Worm (Caenorhabditis elegans): ENCODE data around the gene ani-2.

ani-2 gene

DNA sequence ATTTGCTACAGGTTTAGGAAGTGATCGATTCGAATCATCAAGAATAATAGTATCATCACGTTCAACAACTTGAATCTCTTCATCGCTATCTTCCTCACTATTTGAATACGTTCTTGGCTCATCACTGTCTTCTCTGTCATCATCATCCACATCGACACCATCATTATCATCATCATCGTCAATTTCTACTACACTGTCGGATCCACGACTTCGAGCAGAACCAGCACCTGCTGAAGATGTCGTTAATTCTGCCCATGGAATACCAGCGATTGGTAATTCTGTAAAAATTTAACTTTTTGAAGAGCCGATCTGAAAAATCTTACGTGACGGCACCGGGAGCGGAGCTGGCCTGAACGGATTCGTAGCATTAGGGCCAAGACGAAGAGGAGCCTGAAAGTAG lies 15.2 kb downstream of the ani-2 start:
- TF ChIP-seq ztf-16 (tag; optimal IDR thresholded peaks at IDR 0.05) (no peak), pqm-1 (tag; optimal IDR thresholded peaks at IDR 0.05) (no peak), unc-55 (GFP tag; optimal IDR thresholded peaks at IDR 0.05) (no peak), unc-3 (GFP tag; conservative IDR thresholded peaks at IDR 0.05) (no peak), unc-3 (tag; optimal IDR thresholded peaks at IDR 0.05) (no peak), K09A11.1 (tag; optimal IDR thresholded peaks at IDR 0.05; ENCODE audit: insufficient read depth) (no peak), ceh-19 (GFP tag; optimal IDR thresholded peaks at IDR 0.05) (no peak), ceh-34 (tag; optimal IDR thresholded peaks at IDR 0.05) (no peak), ceh-30 (tag; optimal IDR thresholded peaks at IDR 0.05) (no peak), madf-2 (tag; optimal IDR thresholded peaks at IDR 0.05) (no peak), ceh-14 (tag; optimal IDR thresholded peaks at IDR 0.05) (no peak), pros-1 (tag; optimal IDR thresholded peaks at IDR 0.05) (no peak), Y22D7AL.16 (tag; optimal IDR thresholded peaks at IDR 0.05) (no peak), ref-2 (tag; optimal IDR thresholded peaks at IDR 0.05) (no peak), ets-4 (tag; optimal IDR thresholded peaks at IDR 0.05) (no peak), ceh-24 (tag; optimal IDR thresholded peaks at IDR 0.05) (no peak), elt-4 (tag; optimal IDR thresholded peaks at IDR 0.05) (no peak), tbx-2 (tag; optimal IDR thresholded peaks at IDR 0.05) (no peak), pax-1 (tag; optimal IDR thresholded peaks at IDR 0.05) (no peak), ceh-31 (tag; optimal IDR thresholded peaks at IDR 0.05) (no peak)

DNA sequence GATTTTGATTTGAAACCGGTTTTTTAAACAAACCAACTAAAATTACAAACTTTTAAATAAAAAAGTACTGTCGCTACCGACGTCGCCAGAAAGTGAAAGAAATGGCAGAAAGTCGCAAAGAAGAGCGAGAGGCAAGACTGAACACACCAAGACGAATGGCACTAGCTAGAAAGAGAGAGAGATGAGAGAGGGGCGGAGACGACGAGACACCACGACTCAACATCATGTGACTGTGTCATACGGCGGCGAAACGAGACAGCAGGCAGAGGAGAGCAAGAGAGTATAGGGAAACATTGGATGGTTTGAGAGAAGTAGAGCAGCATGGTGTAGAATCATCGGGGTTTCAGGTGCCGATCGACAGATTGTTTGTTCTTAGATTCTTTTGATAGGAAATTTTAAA lies 16.8 kb downstream of the ani-2 start:
- TF ChIP-seq ceh-31 (tag; optimal IDR thresholded peaks at IDR 0.05) (peak; percentile 75), tbx-2 (tag; optimal IDR thresholded peaks at IDR 0.05) (peak; percentile 71), nfya-1 (tag; optimal IDR thresholded peaks at IDR 0.05) (peak; percentile 90), rnt-1 (tag; optimal IDR thresholded peaks at IDR 0.05) (peak; percentile 36), sox-4 (tag; optimal IDR thresholded peaks at IDR 0.05) (no peak), mec-3 (tag; optimal IDR thresholded peaks at IDR 0.05; ENCODE audit: borderline replicate concordance) (no peak), lim-6 (tag; optimal IDR thresholded peaks at IDR 0.05) (no peak), zip-5 (tag; optimal IDR thresholded peaks at IDR 0.05) (no peak), elt-2 (tag; optimal IDR thresholded peaks at IDR 0.05) (no peak), C38D4.7 (GFP tag; optimal IDR thresholded peaks at IDR 0.05) (no peak), C08G9.2 (tag; optimal IDR thresholded peaks at IDR 0.05) (peak; percentile 8), hlh-6 (tag; optimal IDR thresholded peaks at IDR 0.05) (no peak), ceh-34 (tag; optimal IDR thresholded peaks at IDR 0.05) (peak; percentile 63), ceh-30 (tag; optimal IDR thresholded peaks at IDR 0.05) (peak; percentile 18), hlh-13 (GFP tag; optimal IDR thresholded peaks at IDR 0.05) (no peak), T23F11.4 (GFP tag; optimal IDR thresholded peaks at IDR 0.05) (no peak), pros-1 (tag; optimal IDR thresholded peaks at IDR 0.05) (peak; percentile 51), hlh-15 (tag; optimal IDR thresholded peaks at IDR 0.05) (no peak), fkh-10 (GFP tag; optimal IDR thresholded peaks at IDR 0.05) (no peak), fax-1 (tag; optimal IDR thresholded peaks at IDR 0.05) (no peak), sox-2 (GFP tag; IDR thresholded peaks at IDR 0.05) (no peak), ahr-1 (tag; optimal IDR thresholded peaks at IDR 0.05) (no peak), fkh-6 (tag; optimal IDR thresholded peaks at IDR 0.05) (no peak), ceh-24 (tag; optimal IDR thresholded peaks at IDR 0.05) (no peak), ceh-9 (tag; optimal IDR thresholded peaks at IDR 0.05) (no peak), syd-9 (tag; optimal IDR thresholded peaks at IDR 0.05) (no peak), ztf-16 (tag; optimal IDR thresholded peaks at IDR 0.05) (no peak), hlh-30 (tag; optimal IDR thresholded peaks at IDR 0.05; ENCODE audit: insufficient read depth) (peak; percentile 99), ref-2 (tag; optimal IDR thresholded peaks at IDR 0.05) (peak; percentile 74), K09A11.1 (tag; optimal IDR thresholded peaks at IDR 0.05; ENCODE audit: insufficient read depth) (peak; percentile 23), che-1 (tag; optimal IDR thresholded peaks at IDR 0.05) (no peak), unc-55 (GFP tag; optimal IDR thresholded peaks at IDR 0.05) (peak; percentile 90), Y22D7AL.16 (tag; optimal IDR thresholded peaks at IDR 0.05) (no peak), pax-1 (tag; optimal IDR thresholded peaks at IDR 0.05) (no peak), unc-42 (tag; optimal IDR thresholded peaks at IDR 0.05) (peak; percentile 37), pha-4 (tag; optimal IDR thresholded peaks at IDR 0.05) (no peak), eyg-1 (tag; optimal IDR thresholded peaks at IDR 0.05) (no peak), K02D7.2 (tag; optimal IDR thresholded peaks at IDR 0.05) (no peak), pqm-1 (tag; optimal IDR thresholded peaks at IDR 0.05) (peak; percentile 34), nhr-11 (tag; optimal IDR thresholded peaks at IDR 0.05) (no peak), gmeb-2 (tag; optimal IDR thresholded peaks at IDR 0.05) (no peak), pha-2 (tag; optimal IDR thresholded peaks at IDR 0.05) (no peak), nhr-232 (tag; optimal IDR thresholded peaks at IDR 0.05) (no peak), npax-4 (tag; optimal IDR thresholded peaks at IDR 0.05) (no peak)

Measured in whole organism, late embryonic.